Fruit fly (Drosophila melanogaster) whole organism, embryonic: ENCODE results near the gene Argk1.

ENCODE experiments used
- Adf1 ChIP-seq: fragments of 200-800 bp; sonication (Bioruptor generic); IDR thresholded peaks from 2 replicates; pipeline ENCODE4 v1.3.6; 2022; ENCODE audit warnings: missing biosample characterization, missing genetic modification characterization
- Asciz ChIP-seq: fragments of 200-800 bp; sonication (Bioruptor generic); optimal IDR thresholded peaks from 2 replicates; lab custom pipeline; 2017; ENCODE audit warnings: missing biosample characterization, mild to moderate bottlenecking, missing genetic modification characterization, missing genetic modification reagents
- Bgb ChIP-seq: fragments of 200-800 bp; sonication (Bioruptor generic); IDR thresholded peaks from 2 replicates; pipeline ENCODE4 v1.3.6; 2022; ENCODE audit warnings: missing biosample characterization, missing genetic modification characterization; ENCODE audit not compliant: partially characterized antibody
- Blimp-1 ChIP-seq: fragments of 200-800 bp; sonication (Bioruptor generic); optimal IDR thresholded peaks from 3 replicates; lab custom pipeline; 2018; ENCODE audit warnings: missing biosample characterization, missing genetic modification characterization, mild to moderate bottlenecking, moderate library complexity, missing genetic modification reagents
- CG10654 ChIP-seq: fragments of 200-800 bp; sonication (Bioruptor generic); optimal IDR thresholded peaks from 2 replicates; lab custom pipeline; 2016; ENCODE audit warnings: missing biosample characterization, missing genetic modification characterization
- CG13296 ChIP-seq: fragments of 200-800 bp; sonication (Bioruptor generic); optimal IDR thresholded peaks from 3 replicates; lab custom pipeline; 2018; ENCODE audit warnings: missing biosample characterization, mild to moderate bottlenecking, missing genetic modification characterization
- CG16779 ChIP-seq: fragments of 200-800 bp; sonication (Bioruptor generic); IDR thresholded peaks from 2 replicates; pipeline ENCODE4 v1.3.6; 2022; ENCODE audit warnings: missing biosample characterization, missing genetic modification characterization
- CG17328 ChIP-seq: fragments of 200-800 bp; sonication (Bioruptor generic); IDR thresholded peaks from 2 replicates; pipeline ENCODE4 v1.3.6; 2022; ENCODE audit warnings: missing biosample characterization, missing genetic modification characterization
- CG18599 ChIP-seq: fragments of 200-800 bp; sonication (Bioruptor generic); optimal IDR thresholded peaks from 3 replicates; lab custom pipeline; 2017; ENCODE audit warnings: missing biosample characterization, missing genetic modification characterization, mild to moderate bottlenecking, moderate library complexity, missing genetic modification reagents
- CG2199 ChIP-seq: fragments of 200-800 bp; sonication (Bioruptor generic); IDR thresholded peaks from 3 replicates; pipeline ENCODE4 v1.3.6; 2022; ENCODE audit warnings: missing biosample characterization, missing genetic modification characterization
- CG30020 ChIP-seq: fragments of 200-800 bp; optimal IDR thresholded peaks from 2 replicates; lab custom pipeline; 2019; ENCODE audit warnings: missing biosample characterization, mild to moderate bottlenecking, missing genetic modification characterization, moderate library complexity
- CG4360 ChIP-seq: fragments of 200-800 bp; sonication (Bioruptor generic); IDR thresholded peaks from 2 replicates; pipeline ENCODE4 v1.3.6; 2022; ENCODE audit warnings: missing biosample characterization, missing genetic modification characterization
- CG43689 ChIP-seq: fragments of 200-800 bp; sonication (Bioruptor generic); IDR thresholded peaks from 2 replicates; pipeline ENCODE4 v1.3.6; 2022; ENCODE audit warnings: missing biosample characterization, missing genetic modification characterization
- CG4617 ChIP-seq: fragments of 200-800 bp; sonication (Bioruptor generic); optimal IDR thresholded peaks from 3 replicates; lab custom pipeline; 2016; ENCODE audit warnings: missing biosample characterization, missing genetic modification characterization, borderline replicate concordance
- CG4854 ChIP-seq: fragments of 200-800 bp; sonication (Bioruptor generic); optimal IDR thresholded peaks from 2 replicates; lab custom pipeline; 2016; ENCODE audit warnings: missing biosample characterization, missing genetic modification characterization, inconsistent platforms
- CG8089 ChIP-seq: fragments of 200-800 bp; sonication (Bioruptor generic); optimal IDR thresholded peaks from 3 replicates; lab custom pipeline; 2016; ENCODE audit warnings: missing biosample characterization, missing genetic modification characterization
- CG8290 ChIP-seq, 3 experiments: fragments of 200-800 bp; sonication (Bioruptor generic); optimal IDR thresholded peaks; 2 replicates each; lab custom pipeline; 2016 to 2019; ENCODE audit warnings: missing biosample characterization in 3 of 3, missing genetic modification characterization in 3 of 3, mild to moderate bottlenecking in 2 of 3, moderate library complexity in 1 of 3
- CG8478 ChIP-seq: fragments of >200 bp; optimal IDR thresholded peaks from 2 replicates; lab custom pipeline; 2018
- D ChIP-seq, 2 experiments: fragments of 200-800 bp in 1 of 2; fragments of >200 bp in 1 of 2; sonication (Bioruptor generic) in 1 of 2; optimal IDR thresholded peaks; 2 replicates in 1 of 2; 3 replicates in 1 of 2; lab custom pipeline; 2017; ENCODE audit warnings: mild to moderate bottlenecking in 1 of 2, missing biosample characterization in 1 of 2, missing genetic modification characterization in 1 of 2, missing genetic modification reagents in 1 of 2
- Dbx ChIP-seq: fragments of 200-800 bp; sonication (Bioruptor generic); IDR thresholded peaks from 3 replicates; pipeline ENCODE4 v1.3.6; 2022; ENCODE audit warnings: missing biosample characterization, missing genetic modification characterization
- Dll ChIP-seq: fragments of 200-800 bp; sonication (Bioruptor generic); IDR thresholded peaks from 4 replicates; pipeline ENCODE4 v1.3.6; 2022; ENCODE audit warnings: missing biosample characterization, missing genetic modification characterization; ENCODE audit not compliant: partially characterized antibody
- E2f1 ChIP-seq: fragments of 200-800 bp; sonication (Bioruptor generic); IDR thresholded peaks from 2 replicates; pipeline ENCODE4 v1.3.6; 2022; ENCODE audit warnings: missing biosample characterization, missing genetic modification characterization
- Ets97D ChIP-seq: fragments of 200-800 bp; sonication (Bioruptor generic); optimal IDR thresholded peaks from 3 replicates; lab custom pipeline; 2016; ENCODE audit warnings: missing biosample characterization, missing genetic modification characterization
- Hey ChIP-seq: fragments of 200-800 bp; sonication (Bioruptor generic); optimal IDR thresholded peaks from 3 replicates; lab custom pipeline; 2018; ENCODE audit warnings: missing biosample characterization, mild to moderate bottlenecking, missing genetic modification characterization
- MBD-R2 ChIP-seq: fragments of 200-800 bp; sonication (Bioruptor generic); IDR thresholded peaks from 2 replicates; pipeline ENCODE4 v1.3.6; 2022; ENCODE audit warnings: missing biosample characterization, missing genetic modification characterization
- MESR4 ChIP-seq: fragments of 200-800 bp; sonication (Bioruptor generic); optimal IDR thresholded peaks from 2 replicates; lab custom pipeline; 2018; ENCODE audit warnings: missing biosample characterization, mild to moderate bottlenecking, missing genetic modification characterization, moderate library complexity
- Med ChIP-seq: fragments of 200-800 bp; sonication (Bioruptor generic); peaks from one replicate; lab custom pipeline; 2016; ENCODE audit warnings: missing biosample characterization, missing genetic modification characterization, mild to moderate bottlenecking, inconsistent platforms, moderate library complexity
- Myb ChIP-seq: fragments of 200-800 bp; sonication (Bioruptor generic); optimal IDR thresholded peaks from 2 replicates; lab custom pipeline; 2016; ENCODE audit warnings: missing biosample characterization, missing genetic modification characterization
- Oaz ChIP-seq: fragments of 200-800 bp; sonication (Bioruptor generic); IDR thresholded peaks from 2 replicates; pipeline ENCODE4 v1.3.6; 2022; ENCODE audit warnings: missing biosample characterization, missing genetic modification characterization
- Six4 ChIP-seq: fragments of 200-800 bp; sonication (Bioruptor generic); optimal IDR thresholded peaks from 2 replicates; lab custom pipeline; 2016; ENCODE audit warnings: missing biosample characterization, missing genetic modification characterization
- YL-1 ChIP-seq: fragments of 200-800 bp; sonication (Bioruptor generic); optimal IDR thresholded peaks from 3 replicates; lab custom pipeline; 2017; ENCODE audit warnings: missing biosample characterization, mild to moderate bottlenecking, missing genetic modification characterization
- ara ChIP-seq: fragments of 200-800 bp; sonication (Bioruptor generic); IDR thresholded peaks from 2 replicates; pipeline ENCODE4 v1.3.6; 2022; ENCODE audit warnings: missing biosample characterization, missing genetic modification characterization
- ash1 ChIP-seq: fragments of 200-800 bp; sonication (Bioruptor generic); optimal IDR thresholded peaks from 2 replicates; lab custom pipeline; 2018; ENCODE audit warnings: missing biosample characterization, mild to moderate bottlenecking, missing genetic modification characterization
- bsh ChIP-seq, 2 experiments: fragments of 200-800 bp; sonication (Bioruptor generic); optimal IDR thresholded peaks; 2 replicates each; lab custom pipeline; 2017 to 2018; ENCODE audit warnings: mild to moderate bottlenecking in 2 of 2, missing biosample characterization in 2 of 2, missing genetic modification characterization in 2 of 2, moderate library complexity in 1 of 2
- chinmo ChIP-seq: fragments of 200-800 bp; sonication (Bioruptor generic); IDR thresholded peaks from 4 replicates; pipeline ENCODE4 v1.3.6; 2022; ENCODE audit warnings: missing biosample characterization, missing genetic modification characterization; ENCODE audit not compliant: partially characterized antibody
- ci ChIP-seq: fragments of 200-800 bp; sonication (Bioruptor generic); IDR thresholded peaks from 3 replicates; pipeline ENCODE4 v1.3.6; 2022; ENCODE audit warnings: missing biosample characterization, missing genetic modification characterization
- exex ChIP-seq: fragments of 200-800 bp; sonication (Bioruptor generic); optimal IDR thresholded peaks from 4 replicates; lab custom pipeline; 2018; ENCODE audit warnings: missing biosample characterization, mild to moderate bottlenecking, missing genetic modification characterization, moderate library complexity
- knrl ChIP-seq: fragments of 200-800 bp; sonication (Bioruptor generic); IDR thresholded peaks from 3 replicates; pipeline ENCODE4 v1.3.6; 2022; ENCODE audit warnings: missing biosample characterization, missing genetic modification characterization; ENCODE audit not compliant: partially characterized antibody
- luna ChIP-seq: fragments of 200-800 bp; sonication (Bioruptor generic); optimal IDR thresholded peaks from 2 replicates; lab custom pipeline; 2016; ENCODE audit warnings: missing biosample characterization, missing genetic modification characterization
- mirr ChIP-seq: fragments of 200-800 bp; sonication (Bioruptor generic); optimal IDR thresholded peaks from 3 replicates; lab custom pipeline; 2018; ENCODE audit warnings: missing biosample characterization, mild to moderate bottlenecking, missing genetic modification characterization
- nom ChIP-seq: fragments of 200-800 bp; sonication (Bioruptor generic); optimal IDR thresholded peaks from 2 replicates; lab custom pipeline; 2017; ENCODE audit warnings: missing biosample characterization, missing genetic modification characterization, mild to moderate bottlenecking, moderate library complexity, missing genetic modification reagents
- pfk ChIP-seq: fragments of 200-800 bp; sonication (Bioruptor generic); optimal IDR thresholded peaks from 2 replicates; lab custom pipeline; 2018; ENCODE audit warnings: missing biosample characterization, mild to moderate bottlenecking, missing genetic modification characterization, moderate library complexity
- phol ChIP-seq: fragments of 200-800 bp; sonication (Bioruptor generic); optimal IDR thresholded peaks from 3 replicates; lab custom pipeline; 2018; ENCODE audit warnings: missing biosample characterization, mild to moderate bottlenecking, missing genetic modification characterization, moderate library complexity
- sob ChIP-seq: fragments of 200-800 bp; sonication (Bioruptor generic); IDR thresholded peaks from 2 replicates; pipeline ENCODE4 v1.3.6; 2022; ENCODE audit warnings: missing biosample characterization, missing genetic modification characterization
- tap ChIP-seq: fragments of 200-800 bp; optimal IDR thresholded peaks from 3 replicates; lab custom pipeline; 2019; ENCODE audit warnings: missing biosample characterization, mild to moderate bottlenecking, missing genetic modification characterization, moderate library complexity
- wek ChIP-seq: fragments of 200-800 bp; sonication (Bioruptor generic); optimal IDR thresholded peaks from 3 replicates; lab custom pipeline; 2018; ENCODE audit warnings: missing biosample characterization, mild to moderate bottlenecking, missing genetic modification characterization, moderate library complexity

Argk1 gene

DNA sequence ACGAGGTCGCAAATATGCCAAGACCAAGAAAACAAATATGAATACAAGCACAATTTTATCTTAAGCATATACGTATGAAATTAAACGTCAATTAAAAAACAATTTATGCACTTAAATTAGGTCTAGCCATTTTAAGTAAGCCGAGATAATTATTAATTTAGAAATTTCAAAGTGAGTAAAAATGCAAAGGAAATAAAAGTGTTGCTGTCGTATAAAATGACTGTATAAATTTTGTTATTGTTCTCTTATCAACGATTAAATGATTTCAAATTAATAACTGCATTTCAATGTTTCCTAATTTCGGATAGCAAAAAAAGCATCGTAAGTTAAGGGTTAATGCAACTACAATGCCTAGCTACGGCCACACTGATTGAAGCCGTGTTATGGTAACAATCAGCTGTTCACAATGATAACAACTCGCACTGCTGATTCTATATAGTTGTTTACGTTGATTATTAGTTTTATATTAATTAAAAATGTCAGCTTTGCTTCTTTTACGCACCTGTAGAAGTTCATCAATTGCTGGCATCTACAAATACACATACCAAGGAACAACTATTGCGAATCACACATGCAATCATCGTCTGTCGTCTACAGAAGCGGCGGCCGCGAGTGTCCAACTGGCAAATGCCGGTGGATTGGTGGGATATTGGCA, 7.0 kb upstream of the Argk1 start, which contains the start of the genes CG4911 and CG4942 (continued):
- TF ChIP-seq CG10654 (GFP tag; lab: Kevin White, UChicago): peak; percentile 66
- peak; percentile 44; the same call in 1 of the 3 replicates for TF ChIP-seq ci (GFP tag; lab: Robert Waterston, UW)
- TF ChIP-seq CG16779 (GFP tag; lab: Robert Waterston, UW): no peak
- TF ChIP-seq E2f1 (GFP tag; lab: Robert Waterston, UW): peak; percentile 57
- peak; percentile 87 for TF ChIP-seq phol (tag; lab: Kevin White, UChicago)
- 0 out of 2 replicates have a peak, but pooled peaks have one; percentile 7 for TF ChIP-seq Bgb
- no peak for TF ChIP-seq tap (tag; lab: Kevin White, UChicago)
- TF ChIP-seq luna: peak; percentile 39

DNA sequence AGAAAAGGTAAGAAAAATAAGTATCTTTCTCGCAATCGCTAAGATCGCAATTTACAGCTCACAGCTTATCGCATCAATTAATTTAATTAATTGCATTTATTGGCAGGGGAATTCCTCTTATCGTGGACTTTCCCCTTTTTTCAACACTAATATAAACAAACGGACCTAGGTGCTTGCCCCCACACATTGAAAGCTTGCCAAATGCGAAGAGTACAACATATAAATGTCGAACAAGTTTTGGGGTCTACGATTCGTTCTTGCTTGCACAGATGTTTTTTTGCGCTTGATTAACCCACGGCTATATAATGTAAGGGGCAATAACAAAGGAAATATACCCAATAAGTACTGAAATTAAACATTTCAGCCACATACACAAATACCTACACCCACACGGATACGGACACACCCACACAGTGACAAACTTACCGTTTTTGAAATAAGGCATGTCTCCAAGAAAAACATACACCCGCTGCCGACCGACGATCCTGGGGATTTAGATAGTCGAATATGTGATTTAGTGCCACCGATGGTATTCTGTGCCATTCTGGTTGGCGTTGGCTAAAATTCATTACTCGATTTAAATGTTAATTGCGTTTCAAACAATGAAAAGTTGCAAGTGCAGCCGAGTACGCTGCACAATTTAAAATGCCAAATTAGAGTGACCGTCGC, 6.4 kb upstream of the Argk1 start:
- TF ChIP-seq Hey: no peak
- TF ChIP-seq CG4854 (GFP tag; lab: Kevin White, UChicago): no peak
- peak; percentile 29; the same call in 1 of the 2 replicates for TF ChIP-seq MBD-R2 (GFP tag; lab: Robert Waterston, UW)
- no peak for TF ChIP-seq Asciz (GFP tag; lab: Kevin White, UChicago)
- TF ChIP-seq knrl (GFP tag; lab: Robert Waterston, UW): no peak
- TF ChIP-seq Adf1: no peak
- peak; percentile 20 for TF ChIP-seq Blimp-1 (GFP tag; lab: Kevin White, UChicago)
- 0 out of 4 replicates have a peak, but pooled peaks have one; percentile 17 for TF ChIP-seq Dll (GFP tag; lab: Robert Waterston, UW)
- no peak for TF ChIP-seq CG43689 (GFP tag; lab: Robert Waterston, UW)
- no peak for TF ChIP-seq Six4 (GFP tag; lab: Kevin White, UChicago)
- TF ChIP-seq YL-1 (GFP tag; lab: Kevin White, UChicago): peak; percentile 60
- TF ChIP-seq CG30020 (tag; lab: Kevin White, UChicago): no peak
- TF ChIP-seq CG4360 (GFP tag; lab: Robert Waterston, UW): 0 out of 2 replicates have a peak, but pooled peaks have one; percentile 31
- TF ChIP-seq MESR4 (GFP tag; lab: Kevin White, UChicago): peak; percentile 88
- no peak for TF ChIP-seq Myb (GFP tag; lab: Kevin White, UChicago)
- no peak for TF ChIP-seq ara
- no peak for TF ChIP-seq CG13296 (GFP tag; lab: Kevin White, UChicago)
- TF ChIP-seq Dbx (GFP tag; lab: Robert Waterston, UW): no peak
- peak; percentile 85; the same call in 1 of the 4 replicates for TF ChIP-seq chinmo (GFP tag; lab: Robert Waterston, UW)
- no peak for TF ChIP-seq CG2199 (GFP tag; lab: Robert Waterston, UW)
- TF ChIP-seq nom (GFP tag; lab: Kevin White, UChicago): peak; percentile 7
- no peak for TF ChIP-seq CG18599
- TF ChIP-seq pfk (GFP tag; lab: Kevin White, UChicago): no peak
- peak; percentile 41 for TF ChIP-seq mirr (GFP tag; lab: Kevin White, UChicago)
- TF ChIP-seq bsh (GFP tag; optimal IDR thresholded peaks at IDR 0.05; lab: Kevin White, UChicago): no peak
- TF ChIP-seq wek (GFP tag; lab: Kevin White, UChicago): peak; percentile 71
- no peak for TF ChIP-seq Oaz
- no peak for TF ChIP-seq Ets97D (GFP tag; lab: Kevin White, UChicago)
- TF ChIP-seq CG17328 (GFP tag; lab: Robert Waterston, UW): no peak
- no peak for TF ChIP-seq CG8089 (GFP tag; lab: Kevin White, UChicago)
- no peak for TF ChIP-seq CG8290 (GFP tag; optimal IDR thresholded peaks at IDR 0.05; lab: Kevin White, UChicago)
- peak in 1 of 2 experiments; percentile 2 for TF ChIP-seq CG8290 (tag; optimal IDR thresholded peaks at IDR 0.05; lab: Kevin White, UChicago)
- TF ChIP-seq D (optimal IDR thresholded peaks at IDR 0.05; lab: Kevin White, UChicago): peak; percentile 71
- no peak for TF ChIP-seq D (GFP tag; optimal IDR thresholded peaks at IDR 0.05; lab: Kevin White, UChicago)
- TF ChIP-seq ash1: no peak
- TF ChIP-seq sob: no peak
- peak; percentile 35 for TF ChIP-seq exex (tag; lab: Kevin White, UChicago)
- peak; percentile 47 for TF ChIP-seq Med (GFP tag; lab: Kevin White, UChicago)
- TF ChIP-seq CG8478 (lab: Kevin White, UChicago): no peak
- TF ChIP-seq CG4617 (GFP tag; lab: Kevin White, UChicago): peak; percentile 2
